Worm (Caenorhabditis elegans) whole organism, late embryonic: ENCODE data around the gene B0222.5.

Source experiments
- C08G9.2 ChIP-seq: sonication (generic microtip); optimal IDR thresholded peaks from 2 replicates; lab custom pipeline; 2016; ENCODE audit warnings: mild to moderate bottlenecking, missing genetic modification characterization, moderate library complexity, missing compliant biosample characterization
- C38D4.7 ChIP-seq: fragments of 200-800 bp; sonication (Bioruptor generic); optimal IDR thresholded peaks from 2 replicates; lab custom pipeline; 2018; ENCODE audit warnings: mild to moderate bottlenecking, missing genetic modification characterization, moderate library complexity, missing compliant biosample characterization
- F13H6.1 ChIP-seq: sonication (generic microtip); optimal IDR thresholded peaks from 2 replicates; lab custom pipeline; 2016; ENCODE audit warnings: missing genetic modification characterization, missing compliant biosample characterization
- K02D7.2 ChIP-seq: sonication (generic microtip); optimal IDR thresholded peaks from 2 replicates; lab custom pipeline; 2017; ENCODE audit warnings: mild to moderate bottlenecking, missing genetic modification characterization, missing compliant biosample characterization
- K09A11.1 ChIP-seq: sonication (generic microtip); optimal IDR thresholded peaks from 2 replicates; lab custom pipeline; 2017; ENCODE audit warnings: antibody characterized with exemption, mild to moderate bottlenecking, missing genetic modification characterization, missing compliant biosample characterization; ENCODE audit not compliant: insufficient read depth
- T23F11.4 ChIP-seq: fragments of 200-800 bp; sonication (Bioruptor generic); optimal IDR thresholded peaks from 2 replicates; lab custom pipeline; 2018; ENCODE audit warnings: mild to moderate bottlenecking, missing genetic modification characterization, missing compliant biosample characterization
- Y22D7AL.16 ChIP-seq: sonication (generic microtip); optimal IDR thresholded peaks from 2 replicates; lab custom pipeline; 2016; ENCODE audit warnings: missing genetic modification characterization, missing compliant biosample characterization
- ahr-1 ChIP-seq: sonication (generic microtip); optimal IDR thresholded peaks from 2 replicates; lab custom pipeline; 2016; ENCODE audit warnings: missing genetic modification characterization, missing compliant biosample characterization
- ama-1 ChIP-seq: fragments of 150-350 bp; optimal IDR thresholded peaks from 2 replicates; lab custom pipeline; 2014
- ceh-19 ChIP-seq: fragments of 200-800 bp; sonication (Bioruptor generic); optimal IDR thresholded peaks from 2 replicates; lab custom pipeline; 2018; ENCODE audit warnings: mild to moderate bottlenecking, missing genetic modification characterization, missing compliant biosample characterization
- ceh-24 ChIP-seq: sonication (generic microtip); optimal IDR thresholded peaks from 2 replicates; lab custom pipeline; 2016; ENCODE audit warnings: mild to moderate bottlenecking, missing genetic modification characterization, missing compliant biosample characterization
- ceh-30 ChIP-seq: fragments of 150-350 bp; optimal IDR thresholded peaks from 2 replicates; lab custom pipeline; 2014; ENCODE audit warnings: missing biosample characterization, missing genetic modification characterization
- ceh-31 ChIP-seq: sonication (generic microtip); optimal IDR thresholded peaks from 2 replicates; lab custom pipeline; 2016; ENCODE audit warnings: missing genetic modification characterization, missing compliant biosample characterization
- ceh-34 ChIP-seq: sonication (generic microtip); optimal IDR thresholded peaks from 2 replicates; lab custom pipeline; 2016; ENCODE audit warnings: mild to moderate bottlenecking, missing genetic modification characterization, missing compliant biosample characterization
- ceh-45 ChIP-seq: fragments of 200-800 bp; sonication (Bioruptor generic); IDR thresholded peaks from 2 replicates; pipeline ENCODE4 v1.3.6; 2022; ENCODE audit warnings: missing genetic modification reagents, missing genetic modification characterization, missing compliant biosample characterization
- ceh-48 ChIP-seq: sonication (generic microtip); optimal IDR thresholded peaks from 2 replicates; lab custom pipeline; 2016; ENCODE audit warnings: missing genetic modification characterization, inconsistent platforms, missing compliant biosample characterization
- ceh-6 ChIP-seq: fragments of 200-800 bp; sonication (Bioruptor generic); optimal IDR thresholded peaks from 2 replicates; lab custom pipeline; 2018; ENCODE audit warnings: mild to moderate bottlenecking, missing genetic modification characterization, missing compliant biosample characterization
- che-1 ChIP-seq: sonication (generic microtip); optimal IDR thresholded peaks from 2 replicates; lab custom pipeline; 2016; ENCODE audit warnings: mild to moderate bottlenecking, missing genetic modification characterization, missing compliant biosample characterization
- dve-1 ChIP-seq: sonication (generic microtip); optimal IDR thresholded peaks from 2 replicates; lab custom pipeline; 2017; ENCODE audit warnings: antibody characterized with exemption, mild to moderate bottlenecking, missing genetic modification characterization, missing compliant biosample characterization
- elt-4 ChIP-seq: sonication (generic microtip); optimal IDR thresholded peaks from 2 replicates; lab custom pipeline; 2016; ENCODE audit warnings: missing genetic modification characterization, missing compliant biosample characterization
- eyg-1 ChIP-seq: sonication (generic microtip); optimal IDR thresholded peaks from 2 replicates; lab custom pipeline; 2016; ENCODE audit warnings: missing genotype, missing genetic modification characterization, missing compliant biosample characterization
- fkh-10 ChIP-seq: fragments of 150-350 bp; optimal IDR thresholded peaks from 2 replicates; lab custom pipeline; 2014; ENCODE audit warnings: missing biosample characterization, missing genetic modification reagents, missing genetic modification characterization
- fkh-6 ChIP-seq: sonication (generic microtip); optimal IDR thresholded peaks from 2 replicates; lab custom pipeline; 2016; ENCODE audit warnings: missing genetic modification characterization, missing compliant biosample characterization
- gmeb-2 ChIP-seq: sonication (generic microtip); optimal IDR thresholded peaks from 2 replicates; lab custom pipeline; 2016; ENCODE audit warnings: missing genetic modification characterization, inconsistent platforms, missing compliant biosample characterization
- hlh-13 ChIP-seq: fragments of 200-800 bp; sonication (Bioruptor generic); optimal IDR thresholded peaks from 2 replicates; lab custom pipeline; 2018; ENCODE audit warnings: mild to moderate bottlenecking, missing genetic modification characterization, missing compliant biosample characterization
- hlh-15 ChIP-seq: sonication (generic microtip); optimal IDR thresholded peaks from 2 replicates; lab custom pipeline; 2016; ENCODE audit warnings: missing genetic modification characterization, missing compliant biosample characterization
- hlh-30 ChIP-seq: sonication (generic microtip); optimal IDR thresholded peaks from 2 replicates; lab custom pipeline; 2017; ENCODE audit warnings: antibody characterized with exemption, missing genetic modification characterization, missing compliant biosample characterization; ENCODE audit not compliant: insufficient read depth
- hlh-6 ChIP-seq: sonication (generic microtip); optimal IDR thresholded peaks from 2 replicates; lab custom pipeline; 2016; ENCODE audit warnings: missing genotype, missing genetic modification characterization, missing compliant biosample characterization
- lim-6 ChIP-seq: sonication (generic microtip); optimal IDR thresholded peaks from 2 replicates; lab custom pipeline; 2016; ENCODE audit warnings: missing genetic modification characterization, missing compliant biosample characterization
- lin-11 ChIP-seq: fragments of 200-800 bp; sonication (Bioruptor generic); optimal IDR thresholded peaks from 2 replicates; lab custom pipeline; 2018; ENCODE audit warnings: mild to moderate bottlenecking, missing genetic modification characterization, missing compliant biosample characterization
- madf-2 ChIP-seq: sonication (generic microtip); optimal IDR thresholded peaks from 2 replicates; lab custom pipeline; 2017; ENCODE audit warnings: missing genetic modification characterization, missing compliant biosample characterization
- mec-3 ChIP-seq: sonication (generic microtip); optimal IDR thresholded peaks from 2 replicates; lab custom pipeline; 2016; ENCODE audit warnings: borderline replicate concordance, missing genetic modification characterization, missing compliant biosample characterization
- nfya-1 ChIP-seq: sonication (generic microtip); optimal IDR thresholded peaks from 2 replicates; lab custom pipeline; 2017; ENCODE audit warnings: missing genetic modification characterization, mild to moderate bottlenecking, missing compliant biosample characterization, antibody characterized with exemption, moderate library complexity
- nhr-11 ChIP-seq: fragments of 150-350 bp; optimal IDR thresholded peaks from 2 replicates; lab custom pipeline; 2014; ENCODE audit warnings: missing biosample characterization, missing genetic modification characterization
- nhr-232 ChIP-seq: sonication (generic microtip); optimal IDR thresholded peaks from 2 replicates; lab custom pipeline; 2016; ENCODE audit warnings: missing genetic modification characterization, missing compliant biosample characterization
- npax-4 ChIP-seq: sonication (generic microtip); optimal IDR thresholded peaks from 2 replicates; lab custom pipeline; 2016; ENCODE audit warnings: missing genetic modification characterization, missing compliant biosample characterization
- odd-2 ChIP-seq: sonication (generic microtip); optimal IDR thresholded peaks from 2 replicates; lab custom pipeline; 2017; ENCODE audit warnings: antibody characterized with exemption, mild to moderate bottlenecking, missing genetic modification characterization, missing compliant biosample characterization
- pag-3 ChIP-seq: sonication (generic microtip); optimal IDR thresholded peaks from 2 replicates; lab custom pipeline; 2016; ENCODE audit warnings: missing compliant biosample characterization, missing genetic modification characterization, borderline replicate concordance
- pax-1 ChIP-seq: fragments of 150-350 bp; optimal IDR thresholded peaks from 2 replicates; lab custom pipeline; 2014; ENCODE audit warnings: missing biosample characterization, missing genetic modification characterization
- pha-2 ChIP-seq: sonication (generic microtip); optimal IDR thresholded peaks from 2 replicates; lab custom pipeline; 2017; ENCODE audit warnings: mild to moderate bottlenecking, missing genetic modification characterization, missing compliant biosample characterization
- pha-4 ChIP-seq: fragments of 150-350 bp; optimal IDR thresholded peaks from 2 replicates; lab custom pipeline; 2018; ENCODE audit warnings: missing biosample characterization, missing genetic modification reagents, missing genetic modification characterization
- pros-1 ChIP-seq: fragments of 150-350 bp; optimal IDR thresholded peaks from 2 replicates; lab custom pipeline; 2014; ENCODE audit warnings: missing biosample characterization, missing genetic modification reagents, missing genetic modification characterization
- ref-2 ChIP-seq: sonication (generic microtip); optimal IDR thresholded peaks from 2 replicates; lab custom pipeline; 2016; ENCODE audit warnings: missing genetic modification characterization, missing compliant biosample characterization
- rnt-1 ChIP-seq: sonication (generic microtip); optimal IDR thresholded peaks from 2 replicates; lab custom pipeline; 2016; ENCODE audit warnings: missing genetic modification characterization, missing compliant biosample characterization
- sdc-2 ChIP-seq: sonication (generic microtip); optimal IDR thresholded peaks from 2 replicates; lab custom pipeline; 2016; ENCODE audit warnings: missing genotype, missing genetic modification characterization, missing compliant biosample characterization
- sox-4 ChIP-seq: sonication (generic microtip); optimal IDR thresholded peaks from 2 replicates; lab custom pipeline; 2017; ENCODE audit warnings: mild to moderate bottlenecking, missing genetic modification characterization, inconsistent platforms, missing compliant biosample characterization
- syd-9 ChIP-seq: sonication (generic microtip); optimal IDR thresholded peaks from 2 replicates; lab custom pipeline; 2016; ENCODE audit warnings: mild to moderate bottlenecking, missing genetic modification characterization, moderate library complexity, missing compliant biosample characterization
- tbx-2 ChIP-seq: sonication (generic microtip); optimal IDR thresholded peaks from 2 replicates; lab custom pipeline; 2016; ENCODE audit warnings: missing genetic modification characterization, missing compliant biosample characterization
- ttx-3 ChIP-seq: sonication (generic microtip); optimal IDR thresholded peaks from 2 replicates; lab custom pipeline; 2016; ENCODE audit warnings: missing genetic modification reagents, missing genetic modification characterization, missing compliant biosample characterization
- unc-42 ChIP-seq: sonication (generic microtip); optimal IDR thresholded peaks from 2 replicates; lab custom pipeline; 2016; ENCODE audit warnings: missing genotype, missing genetic modification characterization, missing compliant biosample characterization
- unc-55 ChIP-seq: sonication (generic microtip); optimal IDR thresholded peaks from 2 replicates; lab custom pipeline; 2017; ENCODE audit warnings: missing biosample characterization, missing genetic modification reagents, missing genetic modification characterization
- unc-86 ChIP-seq: sonication (generic microtip); optimal IDR thresholded peaks from 2 replicates; lab custom pipeline; 2016; ENCODE audit warnings: missing genetic modification characterization, missing compliant biosample characterization
- zip-5 ChIP-seq: sonication (generic microtip); optimal IDR thresholded peaks from 2 replicates; lab custom pipeline; 2016; ENCODE audit warnings: missing genetic modification characterization, missing compliant biosample characterization

Gene B0222.5

ce11 chrV:9175218-9175837, 20.7 kb upstream of the B0222.5 start, which contains the start of gene spas-1:
TSS of gene spas-1 (plus strand) at chrV:9175789.
- TF ChIP-seq K02D7.2 (tag; lab: Kevin White, UChicago) (no peak), ceh-48 (peak; percentile 96), npax-4 (tag; lab: Kevin White, UChicago) (peak; percentile 10), syd-9 (tag; lab: Kevin White, UChicago) (peak; percentile 52), C38D4.7 (GFP tag; lab: Kevin White, UChicago) (peak; percentile 18), unc-42 (no peak), sox-4 (tag; lab: Kevin White, UChicago) (peak; percentile 40), pha-2 (tag; lab: Kevin White, UChicago) (no peak), mec-3 (no peak), ttx-3 (no peak), ceh-45 (no peak), nfya-1 (tag; lab: Kevin White, UChicago) (peak; percentile 76), hlh-15 (tag; lab: Kevin White, UChicago) (no peak), lin-11 (tag; lab: Kevin White, UChicago) (no peak), ceh-31 (no peak), K09A11.1 (tag; lab: Kevin White, UChicago) (peak; percentile 34), T23F11.4 (no peak), hlh-6 (tag; lab: Kevin White, UChicago) (no peak), ref-2 (tag; lab: Kevin White, UChicago) (no peak), zip-5 (tag; lab: Kevin White, UChicago) (peak; percentile 7), ceh-19 (GFP tag; lab: Kevin White, UChicago) (peak; percentile 53), eyg-1 (tag; lab: Kevin White, UChicago) (peak; percentile 13), hlh-30 (no peak), fkh-6 (tag; lab: Kevin White, UChicago) (peak; percentile 42), fkh-10 (GFP tag; lab: Kevin White, UChicago) (no peak), rnt-1 (peak; percentile 41), pax-1 (tag; lab: Kevin White, UChicago) (no peak), nhr-11 (no peak), che-1 (tag; lab: Kevin White, UChicago) (peak; percentile 29), tbx-2 (tag; lab: Kevin White, UChicago) (peak; percentile 75), ceh-6 (GFP tag; lab: Kevin White, UChicago) (peak; percentile 7), unc-55 (GFP tag; lab: Kevin White, UChicago) (no peak), F13H6.1 (tag; lab: Kevin White, UChicago) (peak; percentile 22), pha-4 (tag; lab: Kevin White, UChicago) (no peak), ceh-34 (tag; lab: Kevin White, UChicago) (peak; percentile 82), Y22D7AL.16 (tag; lab: Kevin White, UChicago) (no peak), nhr-232 (peak; percentile 26), pag-3 (no peak), unc-86 (tag; lab: Kevin White, UChicago) (no peak), odd-2 (tag; lab: Kevin White, UChicago) (no peak), hlh-13 (GFP tag; lab: Kevin White, UChicago) (no peak), ahr-1 (tag; lab: Kevin White, UChicago) (no peak), ama-1 (lab: Kevin White, UChicago) (no peak), pros-1 (tag; lab: Kevin White, UChicago) (no peak), madf-2 (tag; lab: Kevin White, UChicago) (peak; percentile 8), sdc-2 (tag; lab: Kevin White, UChicago) (peak; percentile 41), ceh-24 (tag; lab: Kevin White, UChicago) (no peak), C08G9.2 (tag; lab: Kevin White, UChicago) (peak; percentile 3), ceh-30 (tag; lab: Kevin White, UChicago) (peak; percentile 39), lim-6 (tag; lab: Kevin White, UChicago) (no peak), gmeb-2 (tag; lab: Kevin White, UChicago) (peak; percentile 35), elt-4 (no peak), dve-1 (tag; lab: Kevin White, UChicago) (peak; percentile 51)
